Worm (Caenorhabditis elegans): Measurements from ENCODE around the gene T23G5.3.

The T23G5.3 gene

DNA sequence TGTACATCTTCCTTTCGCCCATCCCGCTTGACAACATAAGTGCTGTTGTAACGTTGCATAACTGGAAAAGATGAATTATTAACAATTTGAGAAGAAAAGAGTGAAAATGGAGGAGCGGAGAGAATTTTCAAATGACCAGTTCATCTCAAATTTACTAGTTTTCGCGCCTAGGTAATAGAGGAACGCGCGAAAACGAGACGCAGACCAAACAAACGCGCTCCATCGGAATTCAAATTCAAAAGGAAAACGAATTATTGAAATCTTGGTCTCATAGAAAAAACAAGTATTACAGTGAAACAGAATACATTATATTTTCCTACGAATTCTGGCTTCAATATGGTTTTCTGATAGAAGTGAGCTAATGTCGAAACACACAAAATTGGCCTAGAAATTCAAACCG lies 2.9 kb downstream of the T23G5.3 start:
- no peak for TF ChIP-seq unc-62 (GFP tag; optimal IDR thresholded peaks at IDR 0.05)

DNA sequence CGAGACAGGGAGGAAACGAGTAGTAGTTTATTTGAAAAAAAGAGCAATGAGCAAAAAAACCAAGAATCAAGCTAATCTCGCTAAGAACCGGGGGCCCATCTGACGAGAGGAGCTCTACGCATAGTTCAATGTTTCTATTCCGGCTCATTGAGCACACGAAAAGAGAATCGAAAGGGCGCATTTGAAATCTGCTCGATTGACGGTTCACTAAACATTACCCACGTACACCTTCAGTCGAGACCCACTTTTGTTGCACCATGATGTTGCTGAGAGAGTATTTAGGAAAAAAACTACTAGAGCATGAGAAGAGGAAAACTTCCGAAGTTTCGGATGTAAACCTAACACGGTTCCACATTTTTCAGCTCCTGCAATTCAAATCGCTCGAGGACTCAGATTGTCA lies 6.1 kb downstream of the T23G5.3 start:
- TF ChIP-seq unc-62 (GFP tag; optimal IDR thresholded peaks at IDR 0.05) = no peak

DNA sequence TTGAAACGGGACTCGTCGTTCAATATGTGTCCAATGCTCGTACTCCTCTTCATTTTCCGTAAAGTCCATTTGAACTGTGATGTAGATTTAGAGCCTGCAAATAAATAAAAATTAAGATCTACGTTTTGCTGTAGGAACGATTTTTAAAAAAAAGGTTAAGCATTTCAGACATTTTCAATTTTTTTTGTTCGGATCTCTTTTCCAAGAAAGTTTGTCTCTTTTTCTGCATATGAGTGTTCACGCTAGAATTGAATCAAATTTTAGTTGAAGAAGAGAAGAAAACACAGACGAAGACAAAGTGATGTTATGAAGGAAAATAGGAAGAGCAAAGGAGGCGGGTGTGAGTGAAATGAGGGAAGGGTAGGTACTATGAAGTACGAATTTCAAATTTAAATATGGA lies 15.7 kb downstream of the T23G5.3 start, which contains the start of gene npr-29:
TSS of gene npr-29 (minus strand) at position 101 of the 400 bp plus-strand sequence.
- no peak for TF ChIP-seq unc-62 (GFP tag; optimal IDR thresholded peaks at IDR 0.05)

DNA sequence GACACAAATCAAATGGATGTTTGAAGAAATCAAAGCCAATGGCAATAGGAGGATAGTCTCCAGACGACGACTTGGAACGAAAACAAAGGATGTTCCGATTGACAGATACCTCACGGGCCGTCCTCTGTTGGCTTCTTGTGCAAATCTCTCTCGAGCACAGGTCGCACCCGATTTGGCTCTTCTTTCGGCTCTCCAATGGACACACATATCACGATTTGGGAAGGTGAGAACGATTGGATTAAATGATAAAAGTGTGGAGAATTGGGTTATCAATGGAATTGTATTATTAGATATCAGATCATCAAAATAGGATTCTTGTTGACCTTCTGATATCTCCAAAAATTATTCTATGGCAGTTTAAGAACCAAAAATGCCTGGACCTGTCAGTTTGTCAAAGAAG lies 24.9 kb downstream of the T23G5.3 start, which contains the start of gene ZC84.1:
TSS of gene ZC84.1 (minus strand) at position 101 of the 400 bp plus-strand sequence.
- no peak for TF ChIP-seq unc-62 (GFP tag; optimal IDR thresholded peaks at IDR 0.05)

DNA sequence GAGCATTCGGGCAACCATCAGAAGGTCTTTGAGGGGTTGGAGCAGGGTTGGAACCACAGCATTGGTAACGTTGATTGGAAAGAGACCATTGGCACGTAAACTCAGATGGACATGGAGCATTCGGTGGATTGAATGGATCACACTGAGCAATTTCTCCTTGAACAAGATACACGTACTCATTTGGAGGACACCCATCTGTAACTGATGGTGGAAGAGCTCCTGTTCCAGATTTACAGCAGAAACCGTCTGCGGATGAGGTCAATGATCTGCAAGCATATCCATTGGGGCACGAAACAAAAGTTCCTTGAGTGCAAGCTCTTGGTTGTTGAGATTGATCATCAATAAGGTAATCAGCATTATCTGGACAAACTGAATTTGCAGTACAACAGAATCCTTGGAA lies 29.1 kb downstream of the T23G5.3 start:
- TF ChIP-seq unc-62 (GFP tag; optimal IDR thresholded peaks at IDR 0.05) = no peak

DNA sequence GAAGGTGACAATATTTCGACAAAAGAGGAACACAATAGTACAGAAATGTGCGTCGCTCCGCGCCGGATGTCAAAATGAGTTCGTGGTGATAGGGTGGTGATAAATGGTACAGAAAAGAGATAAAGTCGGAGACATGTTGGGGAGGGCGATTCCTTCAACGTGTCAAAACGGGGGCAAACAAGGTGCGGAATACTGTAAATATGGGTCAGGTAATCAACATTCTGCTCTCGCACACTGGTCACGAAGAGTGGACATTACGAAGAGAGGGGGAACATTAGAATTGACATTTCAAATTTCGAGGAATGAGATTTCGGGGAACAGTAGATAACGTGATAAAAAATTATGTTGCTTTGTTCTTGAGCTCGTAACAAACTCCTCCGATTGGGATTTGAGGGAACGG lies 31.5 kb downstream of the T23G5.3 start, which contains the start of gene ZC84.6:
TSS of gene ZC84.6 (minus strand) at position 101 of the 400 bp plus-strand sequence.
- no peak for TF ChIP-seq unc-62 (GFP tag; optimal IDR thresholded peaks at IDR 0.05)

DNA sequence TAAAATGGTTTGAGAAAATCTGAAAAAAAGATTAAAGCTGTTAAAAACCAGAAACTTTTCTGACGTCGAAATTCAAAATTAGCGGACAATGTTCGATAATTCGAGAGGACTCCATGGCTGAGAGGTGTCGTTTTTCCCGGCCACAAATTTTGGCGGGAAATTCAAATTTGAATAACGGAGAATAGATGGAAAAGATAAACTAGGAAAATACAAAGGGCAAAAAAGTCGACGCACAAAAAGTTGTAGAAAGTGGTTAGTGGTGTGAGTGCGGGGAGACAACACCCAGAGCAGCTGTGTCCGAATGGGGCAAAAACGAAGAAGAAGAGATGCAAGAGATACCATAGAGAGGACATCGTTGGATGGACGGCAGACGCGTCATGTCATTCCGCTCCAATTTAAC lies 40.0 kb downstream of the T23G5.3 start, which contains the start of gene cls-3:
TSS of gene cls-3 (minus strand) at position 19 of the 400 bp plus-strand sequence.
- TF ChIP-seq unc-62 (GFP tag; optimal IDR thresholded peaks at IDR 0.05) = no peak

DNA sequence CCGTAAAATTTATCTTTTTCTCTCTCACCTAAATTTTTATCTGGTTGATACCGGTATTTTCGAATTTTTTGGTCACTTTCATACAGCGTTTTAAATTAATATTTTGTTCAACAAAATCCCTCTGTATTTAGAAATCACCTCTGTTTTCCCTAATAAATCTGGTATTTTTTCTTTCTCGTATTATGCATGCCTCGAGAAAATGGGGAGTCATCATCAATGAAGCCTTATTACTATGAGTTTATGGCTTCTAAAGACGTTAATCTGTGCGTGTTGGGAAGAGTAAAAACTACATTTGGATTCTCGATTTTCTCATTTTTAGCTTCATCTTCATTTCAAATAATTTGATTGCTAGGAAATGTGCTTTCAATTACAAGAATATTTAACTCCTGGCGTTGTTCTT lies 45.4 kb downstream of the T23G5.3 start, which contains the start of gene ZC84.7:
TSS of gene ZC84.7 (plus strand) at position 301 of the 400 bp plus-strand sequence.
- no peak for TF ChIP-seq unc-62 (GFP tag; optimal IDR thresholded peaks at IDR 0.05)

DNA sequence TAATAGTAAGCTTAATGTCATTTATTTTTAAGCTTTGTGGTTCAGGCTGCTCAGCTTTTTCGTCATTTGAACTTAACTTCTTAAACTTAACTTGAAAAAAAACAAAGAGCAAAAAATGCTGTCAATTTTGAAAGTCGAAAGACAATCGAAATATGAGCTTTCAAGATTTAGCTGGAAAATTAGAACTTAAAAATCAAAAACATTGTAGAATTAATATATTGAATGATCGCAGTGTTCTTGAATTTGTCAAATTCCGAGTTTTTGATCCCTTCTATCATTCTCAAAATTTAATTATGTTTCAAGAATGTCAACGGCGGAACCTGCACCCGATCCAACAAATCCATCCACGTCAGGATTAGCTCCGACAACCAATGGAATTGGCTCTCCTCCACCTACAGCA lies 49.8 kb downstream of the T23G5.3 start, which contains the start of gene tax-4:
TSS of gene tax-4 (plus strand) at position 301 of the 400 bp plus-strand sequence.
- no peak for TF ChIP-seq unc-62 (GFP tag; optimal IDR thresholded peaks at IDR 0.05)

Data from whole organism, dauer.